Worm (Caenorhabditis elegans): ENCODE measurements around the gene nhr-124.
A peak's percentile ranks its signal among the peaks of the same experiment; 100 is the strongest.

Gene nhr-124

ce11 chrV:3851760-3852159 is 34.2 kb downstream of the nhr-124 start:
- no peak for TF ChIP-seq unc-3 (GFP tag; conservative IDR thresholded peaks at IDR 0.05)
- TF ChIP-seq unc-3 (tag; optimal IDR thresholded peaks at IDR 0.05): no peak
- no peak for TF ChIP-seq hlh-30 (tag; optimal IDR thresholded peaks at IDR 0.05; ENCODE audit: insufficient read depth)
- TF ChIP-seq elt-2 (tag; optimal IDR thresholded peaks at IDR 0.05): no peak
- no peak for TF ChIP-seq zip-5 (tag; optimal IDR thresholded peaks at IDR 0.05)
- TF ChIP-seq nhr-11 (tag; optimal IDR thresholded peaks at IDR 0.05): no peak
- TF ChIP-seq pax-1 (tag; optimal IDR thresholded peaks at IDR 0.05): no peak
- TF ChIP-seq ceh-31 (tag; optimal IDR thresholded peaks at IDR 0.05): no peak
- no peak for TF ChIP-seq lin-11 (tag; optimal IDR thresholded peaks at IDR 0.05)
- no peak for TF ChIP-seq K02D7.2 (tag; optimal IDR thresholded peaks at IDR 0.05)
- TF ChIP-seq fkh-10 (GFP tag; optimal IDR thresholded peaks at IDR 0.05): no peak
- TF ChIP-seq ttx-3 (tag; optimal IDR thresholded peaks at IDR 0.05): no peak
- no peak for TF ChIP-seq ceh-9 (tag; optimal IDR thresholded peaks at IDR 0.05)

DNA sequence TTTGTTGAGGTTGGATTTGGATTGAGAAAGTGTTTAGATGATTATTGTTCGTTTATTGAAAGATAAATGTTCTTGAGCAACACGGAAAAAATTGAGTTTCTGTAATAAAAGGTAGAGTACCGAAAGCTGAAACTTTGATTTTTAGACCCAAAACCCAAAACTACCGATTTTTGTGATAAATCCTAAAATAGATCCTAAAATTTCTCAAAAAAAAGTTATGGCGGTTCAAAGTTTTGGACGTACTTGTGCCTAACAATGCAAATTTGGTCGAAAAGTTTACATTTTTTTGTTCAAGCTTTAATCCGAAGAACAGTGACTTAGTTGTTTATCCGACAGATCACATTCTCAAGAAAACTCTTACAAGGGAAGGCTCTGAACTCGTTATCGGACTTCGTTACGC is 38.7 kb downstream of the nhr-124 start, which contains the start of gene nhr-185:
Gene nhr-185, minus strand, starts transcription at position 101 of the 400 bp plus-strand sequence.
- TF ChIP-seq lim-6 (tag; optimal IDR thresholded peaks at IDR 0.05): no peak
- TF ChIP-seq Y22D7AL.16 (tag; optimal IDR thresholded peaks at IDR 0.05): no peak
- TF ChIP-seq unc-55 (GFP tag; optimal IDR thresholded peaks at IDR 0.05): no peak
- no peak for TF ChIP-seq hlh-30 (tag; optimal IDR thresholded peaks at IDR 0.05; ENCODE audit: insufficient read depth)
- no peak for TF ChIP-seq eyg-1 (tag; optimal IDR thresholded peaks at IDR 0.05)
- no peak for TF ChIP-seq ceh-6 (GFP tag; optimal IDR thresholded peaks at IDR 0.05)
- TF ChIP-seq ceh-19 (GFP tag; optimal IDR thresholded peaks at IDR 0.05): no peak
- no peak for TF ChIP-seq fkh-10 (GFP tag; optimal IDR thresholded peaks at IDR 0.05)
- no peak for TF ChIP-seq C38D4.7 (GFP tag; optimal IDR thresholded peaks at IDR 0.05)
- no peak for TF ChIP-seq nfya-1 (tag; optimal IDR thresholded peaks at IDR 0.05)
- no peak for TF ChIP-seq K09A11.1 (tag; optimal IDR thresholded peaks at IDR 0.05; ENCODE audit: insufficient read depth)
- no peak for TF ChIP-seq ceh-24 (tag; optimal IDR thresholded peaks at IDR 0.05)
- no peak for TF ChIP-seq unc-3 (GFP tag; conservative IDR thresholded peaks at IDR 0.05)
- TF ChIP-seq unc-3 (tag; optimal IDR thresholded peaks at IDR 0.05): no peak
- TF ChIP-seq ceh-34 (tag; optimal IDR thresholded peaks at IDR 0.05): no peak

DNA sequence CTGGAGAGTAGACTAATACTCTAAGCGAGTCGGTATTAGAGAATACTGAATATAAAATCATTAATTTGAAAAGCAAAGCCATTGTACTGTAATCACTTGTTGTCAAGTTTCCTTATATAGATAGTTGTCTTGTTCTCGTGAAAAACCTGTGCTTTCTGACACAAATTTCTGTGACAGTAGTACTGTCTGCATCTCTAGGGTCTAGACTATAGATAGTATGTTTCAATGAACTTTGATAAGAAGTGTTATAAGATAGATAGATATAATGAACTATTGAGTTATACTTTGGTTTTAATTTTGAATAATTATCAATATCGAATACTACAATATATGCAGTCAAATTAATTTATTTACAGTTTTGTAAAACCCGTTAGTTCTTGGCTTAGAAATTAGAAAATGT is 42.1 kb downstream of the nhr-124 start, which contains the start of gene ugt-32:
Gene ugt-32, minus strand, starts transcription at position 82 of the 400 bp plus-strand sequence.
- TF ChIP-seq ceh-19 (GFP tag; optimal IDR thresholded peaks at IDR 0.05) (no peak), sox-4 (tag; optimal IDR thresholded peaks at IDR 0.05) (no peak)

DNA sequence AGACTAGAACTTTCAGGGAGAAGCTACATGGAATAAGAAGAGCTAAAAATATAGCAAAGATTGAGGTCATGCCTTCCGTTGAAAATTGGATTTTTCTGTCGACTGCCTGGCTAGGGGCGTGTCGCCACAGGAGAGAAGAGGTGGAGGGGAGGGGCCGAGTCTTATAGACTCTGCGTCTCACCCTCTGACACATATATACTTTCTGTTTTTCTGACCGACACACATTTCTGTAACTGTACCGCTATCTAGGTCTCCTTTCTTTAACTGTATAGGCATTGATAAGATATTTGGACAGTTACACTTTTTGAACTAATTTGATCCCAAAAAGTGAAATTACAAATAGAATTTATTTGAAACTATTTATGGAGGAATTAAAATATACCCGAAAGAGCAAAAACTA is 44.5 kb downstream of the nhr-124 start:
- no peak for TF ChIP-seq K09A11.1 (tag; optimal IDR thresholded peaks at IDR 0.05; ENCODE audit: insufficient read depth)
- TF ChIP-seq F13H6.1 (tag; optimal IDR thresholded peaks at IDR 0.05): no peak
- no peak for TF ChIP-seq tbx-7 (tag; optimal IDR thresholded peaks at IDR 0.05)
- no peak for TF ChIP-seq eyg-1 (tag; optimal IDR thresholded peaks at IDR 0.05)
- no peak for TF ChIP-seq ref-2 (tag; optimal IDR thresholded peaks at IDR 0.05)
- TF ChIP-seq elt-4 (tag; optimal IDR thresholded peaks at IDR 0.05): no peak
- TF ChIP-seq ceh-19 (GFP tag; optimal IDR thresholded peaks at IDR 0.05): no peak
- TF ChIP-seq ama-1 (optimal IDR thresholded peaks at IDR 0.05): no peak

- TF ChIP-seq fkh-10 (GFP tag; optimal IDR thresholded peaks at IDR 0.05) (no peak), nfya-1 (tag; optimal IDR thresholded peaks at IDR 0.05) (peak; percentile 78)
Observed at ce11 chrV:3832661-3833060, 53.3 kb downstream of the nhr-124 start.

DNA sequence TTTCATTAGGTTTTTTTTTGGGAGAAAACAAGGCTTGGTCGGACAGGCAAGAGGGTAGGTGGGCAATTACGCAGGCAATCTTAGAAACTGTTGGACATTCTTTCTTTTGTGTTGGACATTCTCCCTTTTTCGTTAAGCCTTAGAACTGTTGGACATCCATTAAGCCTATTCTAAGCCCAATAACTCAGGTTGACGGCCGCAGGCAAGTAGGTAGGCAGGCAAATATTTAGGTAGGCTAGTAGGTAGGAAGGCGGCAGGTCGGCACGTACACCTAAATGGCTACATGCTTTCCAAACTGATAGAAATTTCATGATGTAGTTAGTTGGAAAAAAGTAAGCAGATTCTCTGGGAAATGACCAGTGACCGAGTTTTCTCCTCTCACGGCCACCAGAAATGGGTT is 53.9 kb downstream of the nhr-124 start:
- TF ChIP-seq fkh-10 (GFP tag; optimal IDR thresholded peaks at IDR 0.05) (no peak), hlh-13 (GFP tag; optimal IDR thresholded peaks at IDR 0.05) (no peak)
